Fruit fly (Drosophila melanogaster): ENCODE results near the gene CG42570.

DNA sequence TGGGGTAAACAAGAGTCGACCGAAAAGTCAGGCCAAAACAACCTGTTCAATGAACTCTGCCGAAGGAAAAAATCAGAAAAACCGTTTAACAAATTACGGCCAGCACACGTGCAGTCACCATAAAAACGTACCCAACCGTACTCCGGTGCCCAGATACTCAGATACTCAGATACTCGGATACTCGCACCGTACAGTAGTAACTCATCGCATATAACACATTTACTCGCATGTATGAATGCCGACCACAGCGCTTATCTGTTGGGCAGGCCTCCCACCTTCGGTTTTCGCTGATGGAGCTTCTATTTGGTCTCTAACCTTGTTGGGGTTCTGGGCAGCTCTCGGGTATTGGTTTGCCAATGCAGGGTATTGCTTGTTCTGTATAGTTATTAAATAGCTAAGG lies 2.6 kb downstream of the CG42570 start:
- TF ChIP-seq CG8478 (optimal IDR thresholded peaks at IDR 0.05) (no peak), CTCF (optimal IDR thresholded peaks at IDR 0.05) (no peak)
